Fruit fly (Drosophila melanogaster) whole organism, adult: ENCODE data around the gene Dop1R1.

ENCODE experiments used
- CG11617 ChIP-seq: fragments of 200-800 bp; sonication (Bioruptor generic); optimal IDR thresholded peaks from 2 replicates; lab custom pipeline; 2017; ENCODE audit warnings: mild to moderate bottlenecking, missing biosample characterization, missing genetic modification reagents, missing genetic modification characterization
- CG12768 ChIP-seq: fragments of 200-800 bp; sonication (Bioruptor generic); optimal IDR thresholded peaks from 2 replicates; lab custom pipeline; 2017; ENCODE audit warnings: missing biosample characterization, missing genetic modification characterization, mild to moderate bottlenecking, moderate library complexity, missing genetic modification reagents
- CG14711 ChIP-seq: fragments of 200-800 bp; sonication (Bioruptor generic); optimal IDR thresholded peaks from 2 replicates; lab custom pipeline; 2018; ENCODE audit warnings: missing biosample characterization, mild to moderate bottlenecking, missing genetic modification characterization, moderate library complexity
- CG1620 ChIP-seq: fragments of 200-800 bp; sonication (Bioruptor generic); optimal IDR thresholded peaks from 2 replicates; lab custom pipeline; 2016; ENCODE audit warnings: missing biosample characterization, missing genetic modification characterization
- CG33017 ChIP-seq: fragments of 200-800 bp; sonication (Bioruptor generic); optimal IDR thresholded peaks from 2 replicates; lab custom pipeline; 2018; ENCODE audit warnings: missing biosample characterization, mild to moderate bottlenecking, missing genetic modification characterization, moderate library complexity
- CG5204 ChIP-seq: fragments of 200-800 bp; sonication (Bioruptor generic); optimal IDR thresholded peaks from 2 replicates; lab custom pipeline; 2016; ENCODE audit warnings: missing biosample characterization, missing genetic modification characterization
- CG7045 ChIP-seq: fragments of 200-800 bp; sonication (Bioruptor generic); optimal IDR thresholded peaks from 2 replicates; lab custom pipeline; 2017; ENCODE audit warnings: missing biosample characterization, mild to moderate bottlenecking, missing genetic modification characterization
- CG7101 ChIP-seq: fragments of 200-800 bp; sonication (Bioruptor generic); optimal IDR thresholded peaks from 2 replicates; lab custom pipeline; 2018; ENCODE audit warnings: missing biosample characterization, mild to moderate bottlenecking, missing genetic modification characterization, moderate library complexity
- Clk ChIP-seq: fragments of 200-800 bp; sonication (Bioruptor generic); optimal IDR thresholded peaks from 2 replicates; lab custom pipeline; 2017; ENCODE audit warnings: missing biosample characterization, missing genetic modification characterization
- Crg-1 ChIP-seq: fragments of 200-800 bp; sonication (Bioruptor generic); optimal IDR thresholded peaks from 2 replicates; lab custom pipeline; 2016; ENCODE audit warnings: missing biosample characterization, missing genetic modification characterization
- Hr96 ChIP-seq: fragments of 200-800 bp; sonication (Bioruptor generic); optimal IDR thresholded peaks from 2 replicates; lab custom pipeline; 2016; ENCODE audit warnings: missing biosample characterization, missing genetic modification characterization
- Mnt ChIP-seq: fragments of 200-800 bp; sonication (Bioruptor generic); optimal IDR thresholded peaks from 2 replicates; lab custom pipeline; 2016; ENCODE audit warnings: missing biosample characterization, mild to moderate bottlenecking, missing genetic modification characterization
- bab1 ChIP-seq: fragments of 200-800 bp; sonication (Bioruptor generic); optimal IDR thresholded peaks from 3 replicates; lab custom pipeline; 2019; ENCODE audit warnings: missing biosample characterization, mild to moderate bottlenecking, missing genetic modification characterization, moderate library complexity
- cic ChIP-seq: fragments of 200-800 bp; sonication (Bioruptor generic); optimal IDR thresholded peaks from 2 replicates; lab custom pipeline; 2017; ENCODE audit warnings: missing biosample characterization, mild to moderate bottlenecking, missing genetic modification characterization, moderate library complexity
- cnc ChIP-seq, 2 experiments: fragments of >200 bp; optimal IDR thresholded peaks; 2 replicates each; lab custom pipeline; 2017
- kay ChIP-seq: fragments of 200-800 bp; sonication (Bioruptor generic); peaks from one replicate; lab custom pipeline; 2016; ENCODE audit warnings: missing biosample characterization, missing genetic modification characterization, borderline replicate concordance
- ovo ChIP-seq: fragments of 200-800 bp; sonication (Bioruptor generic); optimal IDR thresholded peaks from 2 replicates; lab custom pipeline; 2016; ENCODE audit warnings: missing biosample characterization, missing genetic modification characterization
- pad ChIP-seq: fragments of 200-800 bp; sonication (Bioruptor generic); optimal IDR thresholded peaks from 3 replicates; lab custom pipeline; 2017; ENCODE audit warnings: missing biosample characterization, missing genetic modification characterization, mild to moderate bottlenecking, moderate library complexity, missing genetic modification reagents
- tj ChIP-seq: fragments of 200-800 bp; sonication (Bioruptor generic); optimal IDR thresholded peaks from 3 replicates; lab custom pipeline; 2017; ENCODE audit warnings: missing biosample characterization, mild to moderate bottlenecking, missing genetic modification characterization, moderate library complexity
- toe ChIP-seq: fragments of 200-800 bp; sonication (Bioruptor generic); optimal IDR thresholded peaks from 2 replicates; lab custom pipeline; 2016; ENCODE audit warnings: missing biosample characterization, missing genetic modification characterization

Dop1R1 gene

DNA sequence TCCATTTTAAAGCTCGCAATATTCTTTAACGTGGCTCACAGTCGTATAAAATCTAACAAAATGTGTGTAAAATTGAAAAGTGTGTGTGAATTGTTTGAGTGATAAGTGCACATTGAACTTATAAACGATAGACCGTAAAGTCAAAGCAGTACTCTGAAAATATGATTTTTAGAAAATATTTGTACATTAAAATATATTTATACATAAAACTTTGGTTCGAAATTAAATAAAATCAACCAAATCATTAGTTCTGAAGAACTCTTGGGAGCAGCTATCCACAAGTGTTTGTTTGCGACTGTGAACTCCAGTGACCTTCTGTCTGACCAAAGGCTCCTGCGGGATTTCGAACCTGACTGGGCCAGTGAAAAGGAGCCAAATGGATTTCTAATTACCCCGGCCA lies 54.4 kb downstream of the Dop1R1 start, which contains the start of gene CG31327:
Gene CG31327 (minus strand): TSS at position 101 of the 400 bp plus-strand sequence.
- no peak for TF ChIP-seq Clk (GFP tag; lab: Kevin White, UChicago)
- no peak for TF ChIP-seq CG11617
- no peak for TF ChIP-seq ovo (GFP tag; lab: Kevin White, UChicago)
- no peak for TF ChIP-seq toe
- no peak for TF ChIP-seq kay (GFP tag; lab: Kevin White, UChicago)
- no peak for TF ChIP-seq CG1620
- no peak for TF ChIP-seq CG7101 (tag; lab: Kevin White, UChicago)
- no peak for TF ChIP-seq Hr96 (GFP tag; lab: Kevin White, UChicago)
- no peak for TF ChIP-seq CG5204 (GFP tag; lab: Kevin White, UChicago)
- no peak for TF ChIP-seq pad (GFP tag; lab: Kevin White, UChicago)
- no peak for TF ChIP-seq Mnt
- TF ChIP-seq CG14711 (tag; lab: Kevin White, UChicago): no peak
- no peak for TF ChIP-seq tj (GFP tag; lab: Kevin White, UChicago)
- no peak for TF ChIP-seq bab1 (GFP tag; lab: Kevin White, UChicago)
- no peak for TF ChIP-seq CG7045
- TF ChIP-seq cnc (optimal IDR thresholded peaks at IDR 0.05; lab: Kevin White, UChicago): no peak
- TF ChIP-seq Crg-1 (GFP tag; lab: Kevin White, UChicago): no peak

DNA sequence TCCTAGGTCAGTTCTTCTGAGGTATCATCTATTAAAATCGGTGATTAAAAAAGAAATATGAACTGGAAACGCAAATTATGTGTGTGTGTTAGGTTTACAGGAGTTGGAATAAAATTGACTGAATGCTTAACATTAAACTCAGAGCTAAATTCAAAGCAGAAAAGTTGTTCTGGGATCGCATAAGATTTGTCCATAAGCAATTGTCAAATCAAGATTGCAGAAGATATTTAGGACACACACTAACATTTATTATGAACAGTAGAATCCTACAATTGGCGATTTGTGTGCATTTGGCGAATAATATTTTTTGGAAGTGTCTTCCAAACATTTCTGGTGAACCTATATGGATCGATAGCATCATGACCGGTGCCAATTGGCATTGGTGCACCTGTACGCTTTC lies 57.3 kb downstream of the Dop1R1 start, which contains the start of gene CG31533:
Gene CG31533 (minus strand): TSS at position 101 of the 400 bp plus-strand sequence.
- TF ChIP-seq CG7045: no peak
- no peak for TF ChIP-seq CG12768 (GFP tag; lab: Kevin White, UChicago)
- no peak for TF ChIP-seq CG33017 (tag; lab: Kevin White, UChicago)
- TF ChIP-seq cic (GFP tag; lab: Kevin White, UChicago): no peak
- TF ChIP-seq Mnt: no peak
- no peak for TF ChIP-seq CG1620
- no peak for TF ChIP-seq pad (GFP tag; lab: Kevin White, UChicago)
- TF ChIP-seq ovo (GFP tag; lab: Kevin White, UChicago): no peak
- no peak for TF ChIP-seq Clk (GFP tag; lab: Kevin White, UChicago)

DNA sequence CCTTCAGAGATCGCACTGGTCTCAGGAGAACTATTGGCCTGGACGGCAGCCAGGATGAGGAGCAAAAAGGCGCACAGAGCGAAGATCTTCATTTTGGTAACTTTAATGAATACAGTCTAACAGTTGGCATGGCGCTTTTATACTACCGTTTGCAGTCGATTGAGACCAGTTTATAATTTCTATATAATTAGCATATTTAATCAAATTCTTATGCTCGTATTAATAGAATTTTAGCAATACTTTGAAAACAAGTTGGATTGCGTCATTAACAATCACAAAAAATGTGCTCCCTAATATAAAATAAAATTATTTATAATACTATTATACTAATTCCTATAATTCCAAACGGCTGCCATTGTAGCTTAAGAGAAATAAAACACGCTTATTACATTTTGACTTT lies 60.3 kb downstream of the Dop1R1 start, which contains the start of gene CG44215:
Gene CG44215 (minus strand): TSS at position 101 of the 400 bp plus-strand sequence.
- no peak for TF ChIP-seq CG14711 (tag; lab: Kevin White, UChicago)
- TF ChIP-seq Mnt: no peak
- TF ChIP-seq CG11617: no peak
- no peak for TF ChIP-seq cic (GFP tag; lab: Kevin White, UChicago)
- no peak for TF ChIP-seq Crg-1 (GFP tag; lab: Kevin White, UChicago)
- TF ChIP-seq Hr96 (GFP tag; lab: Kevin White, UChicago): no peak
- no peak for TF ChIP-seq pad (GFP tag; lab: Kevin White, UChicago)
- no peak for TF ChIP-seq CG5204 (GFP tag; lab: Kevin White, UChicago)
- TF ChIP-seq CG7101 (tag; lab: Kevin White, UChicago): no peak

DNA sequence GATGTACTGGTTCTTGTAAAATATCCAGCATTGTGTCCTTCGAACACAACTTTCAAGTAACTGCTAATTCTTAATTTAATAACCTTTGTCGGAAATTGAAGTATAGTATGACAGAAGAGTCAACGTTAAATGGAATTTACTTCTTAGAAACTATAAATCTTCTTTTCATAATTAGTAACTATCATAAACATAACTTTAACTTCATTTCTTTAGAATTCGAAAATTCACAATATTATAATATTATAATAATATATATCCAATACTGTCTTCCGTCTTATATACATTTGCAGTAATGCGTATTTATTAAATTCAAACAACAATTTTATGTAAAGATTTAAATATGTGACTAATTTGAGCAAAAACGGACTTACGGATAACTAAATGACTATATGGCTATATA lies 60.9 kb downstream of the Dop1R1 start, which contains the start of gene Recs1:
Gene Recs1 (minus strand): TSS at position 101 of the 400 bp plus-strand sequence.
- TF ChIP-seq cnc (optimal IDR thresholded peaks at IDR 0.05; lab: Kevin White, UChicago) (no peak), kay (GFP tag; lab: Kevin White, UChicago) (no peak), CG33017 (tag; lab: Kevin White, UChicago) (no peak), CG11617 (no peak), CG7101 (tag; lab: Kevin White, UChicago) (no peak), Crg-1 (GFP tag; lab: Kevin White, UChicago) (no peak), tj (GFP tag; lab: Kevin White, UChicago) (no peak), Clk (GFP tag; lab: Kevin White, UChicago) (no peak), CG14711 (tag; lab: Kevin White, UChicago) (no peak), CG12768 (GFP tag; lab: Kevin White, UChicago) (no peak), Hr96 (GFP tag; lab: Kevin White, UChicago) (no peak), pad (GFP tag; lab: Kevin White, UChicago) (no peak), ovo (GFP tag; lab: Kevin White, UChicago) (no peak), toe (no peak), Mnt (no peak), cic (GFP tag; lab: Kevin White, UChicago) (no peak), bab1 (GFP tag; lab: Kevin White, UChicago) (no peak), CG5204 (GFP tag; lab: Kevin White, UChicago) (no peak), CG7045 (no peak), CG1620 (no peak)

DNA sequence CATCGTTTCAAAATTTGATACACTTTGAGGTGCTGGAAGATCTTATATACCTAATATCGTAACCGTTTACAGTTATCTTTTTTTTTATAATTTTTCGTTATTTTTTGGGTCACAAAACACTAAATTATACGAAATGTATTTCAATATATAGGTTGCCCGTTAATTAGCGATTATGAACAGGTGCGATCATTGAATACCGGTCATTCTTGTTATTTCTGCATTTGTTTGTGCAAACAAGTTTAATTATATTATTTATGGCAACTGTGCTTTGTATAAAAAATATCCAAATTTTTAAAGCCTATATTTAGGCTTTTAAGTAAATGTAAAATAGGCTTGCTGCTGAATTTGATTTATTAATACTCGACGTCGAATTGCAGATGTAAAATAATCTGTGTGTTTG lies 62.1 kb downstream of the Dop1R1 start, which contains the start of gene CG42500:
Gene CG42500 (minus strand): TSS at position 101 of the 400 bp plus-strand sequence.
- TF ChIP-seq CG7045 (no peak), kay (GFP tag; lab: Kevin White, UChicago) (no peak), cic (GFP tag; lab: Kevin White, UChicago) (no peak), CG11617 (no peak), Hr96 (GFP tag; lab: Kevin White, UChicago) (no peak), Clk (GFP tag; lab: Kevin White, UChicago) (no peak), bab1 (GFP tag; lab: Kevin White, UChicago) (no peak), ovo (GFP tag; lab: Kevin White, UChicago) (no peak), cnc (optimal IDR thresholded peaks at IDR 0.05; lab: Kevin White, UChicago) (no peak), CG1620 (no peak), CG12768 (GFP tag; lab: Kevin White, UChicago) (no peak), toe (no peak), Mnt (no peak), CG14711 (tag; lab: Kevin White, UChicago) (no peak), Crg-1 (GFP tag; lab: Kevin White, UChicago) (no peak), CG5204 (GFP tag; lab: Kevin White, UChicago) (no peak), CG33017 (tag; lab: Kevin White, UChicago) (no peak)

DNA sequence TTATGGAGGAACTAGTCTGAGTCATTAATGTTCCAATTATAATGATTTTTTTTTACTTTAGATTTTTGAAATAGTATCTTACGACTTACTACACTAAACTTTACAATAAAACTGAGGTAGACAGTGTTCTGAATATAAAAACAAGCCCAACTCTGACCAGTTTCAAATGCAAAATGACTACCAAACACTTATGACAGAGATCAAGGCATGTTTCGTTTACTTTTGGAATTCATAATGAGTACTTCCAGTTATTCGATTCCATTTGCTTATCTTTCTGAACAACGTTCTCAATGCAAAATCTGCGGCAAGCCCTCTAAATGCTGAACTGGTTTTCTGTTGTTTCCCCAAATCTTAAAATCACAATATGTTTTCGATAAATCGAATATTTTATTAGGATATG lies 62.8 kb downstream of the Dop1R1 start, which contains the start of gene CG14355:
Gene CG14355 (minus strand): TSS at position 101 of the 400 bp plus-strand sequence.
- TF ChIP-seq toe (no peak), pad (GFP tag; lab: Kevin White, UChicago) (no peak), CG14711 (tag; lab: Kevin White, UChicago) (no peak), Crg-1 (GFP tag; lab: Kevin White, UChicago) (no peak), kay (GFP tag; lab: Kevin White, UChicago) (no peak), CG7101 (tag; lab: Kevin White, UChicago) (no peak), CG12768 (GFP tag; lab: Kevin White, UChicago) (no peak), CG33017 (tag; lab: Kevin White, UChicago) (no peak), Clk (GFP tag; lab: Kevin White, UChicago) (no peak), Mnt (no peak), tj (GFP tag; lab: Kevin White, UChicago) (no peak), bab1 (GFP tag; lab: Kevin White, UChicago) (no peak)
